Fruit fly (Drosophila melanogaster) whole organism, pupa: Measurements from ENCODE around the gene Snap24.

Experiments
- CG10348 ChIP-seq: fragments of 200-800 bp; sonication (Bioruptor generic); IDR thresholded peaks from 2 replicates; pipeline ENCODE4 v1.3.6; 2022; ENCODE audit warnings: missing biosample characterization, missing genetic modification characterization
- CG12605 ChIP-seq: fragments of 200-800 bp; sonication (Bioruptor generic); IDR thresholded peaks from 2 replicates; pipeline ENCODE4 v1.3.6; 2022; ENCODE audit warnings: missing biosample characterization, missing genetic modification characterization
- CG13204 ChIP-seq: fragments of 200-800 bp; sonication (Bioruptor generic); optimal IDR thresholded peaks from 2 replicates; lab custom pipeline; 2018; ENCODE audit warnings: missing biosample characterization, mild to moderate bottlenecking, missing genetic modification characterization, moderate library complexity
- CG14655 ChIP-seq: fragments of 200-800 bp; sonication (Bioruptor generic); optimal IDR thresholded peaks from 3 replicates; lab custom pipeline; 2017; ENCODE audit warnings: mild to moderate bottlenecking, missing biosample characterization, missing genetic modification reagents, missing genetic modification characterization
- CG15710 ChIP-seq: fragments of 200-800 bp; sonication (Bioruptor generic); optimal IDR thresholded peaks from 2 replicates; lab custom pipeline; 2018; ENCODE audit warnings: missing biosample characterization, mild to moderate bottlenecking, missing genetic modification characterization, moderate library complexity
- CG17806 ChIP-seq: fragments of 200-800 bp; sonication (Bioruptor generic); optimal IDR thresholded peaks from 2 replicates; lab custom pipeline; 2018; ENCODE audit warnings: missing biosample characterization, mild to moderate bottlenecking, missing genetic modification characterization, moderate library complexity
- CG32121 ChIP-seq: fragments of 200-800 bp; sonication (Bioruptor generic); IDR thresholded peaks from 2 replicates; pipeline ENCODE4 v1.3.6; 2022; ENCODE audit warnings: missing biosample characterization, missing genetic modification characterization
- CG34367 ChIP-seq: fragments of 200-800 bp; sonication (Bioruptor generic); optimal IDR thresholded peaks from 2 replicates; lab custom pipeline; 2018; ENCODE audit warnings: missing biosample characterization, mild to moderate bottlenecking, missing genetic modification characterization
- CG4496 ChIP-seq: fragments of 200-800 bp; sonication (Bioruptor generic); IDR thresholded peaks from 3 replicates; pipeline ENCODE4 v1.3.6; 2022; ENCODE audit warnings: missing biosample characterization, missing genetic modification characterization
- CG8159 ChIP-seq: fragments of 200-800 bp; sonication (Bioruptor generic); optimal IDR thresholded peaks from 3 replicates; lab custom pipeline; 2018; ENCODE audit warnings: missing biosample characterization, mild to moderate bottlenecking, missing genetic modification characterization, moderate library complexity
- CG8301 ChIP-seq: fragments of 200-800 bp; sonication (Bioruptor generic); optimal IDR thresholded peaks from 2 replicates; lab custom pipeline; 2018; ENCODE audit warnings: missing biosample characterization, mild to moderate bottlenecking, missing genetic modification characterization
- CG9948 ChIP-seq: fragments of 200-800 bp; sonication (Bioruptor generic); optimal IDR thresholded peaks from 2 replicates; lab custom pipeline; 2018; ENCODE audit warnings: missing biosample characterization, mild to moderate bottlenecking, missing genetic modification characterization, moderate library complexity
- D1 ChIP-seq: fragments of 200-800 bp; sonication (Bioruptor generic); optimal IDR thresholded peaks from 2 replicates; lab custom pipeline; 2018; ENCODE audit warnings: missing biosample characterization, mild to moderate bottlenecking, missing genetic modification characterization, moderate library complexity
- EcR ChIP-seq: fragments of 200-800 bp; sonication (Bioruptor generic); optimal IDR thresholded peaks from 3 replicates; lab custom pipeline; 2019; ENCODE audit warnings: missing biosample characterization, missing genetic modification characterization, mild to moderate bottlenecking, moderate library complexity, missing genetic modification reagents
- Ets98B ChIP-seq: fragments of 200-800 bp; sonication (Bioruptor generic); IDR thresholded peaks from 2 replicates; pipeline ENCODE4 v1.3.6; 2022; ENCODE audit warnings: missing biosample characterization, missing genetic modification characterization
- Pif1A ChIP-seq: fragments of 200-800 bp; sonication (Bioruptor generic); optimal IDR thresholded peaks from 3 replicates; lab custom pipeline; 2016; ENCODE audit warnings: missing biosample characterization, missing genetic modification characterization
- Pif1B ChIP-seq: fragments of 200-800 bp; sonication (Bioruptor generic); optimal IDR thresholded peaks from 3 replicates; lab custom pipeline; 2016; ENCODE audit warnings: missing biosample characterization, missing genetic modification characterization
- Snoo ChIP-seq: fragments of 200-800 bp; sonication (Bioruptor generic); optimal IDR thresholded peaks from 3 replicates; lab custom pipeline; 2017; ENCODE audit warnings: missing biosample characterization, mild to moderate bottlenecking, missing genetic modification characterization, inconsistent platforms
- fd96Ca ChIP-seq: fragments of 200-800 bp; sonication (Bioruptor generic); IDR thresholded peaks from 3 replicates; pipeline ENCODE4 v1.3.6; 2022; ENCODE audit warnings: missing biosample characterization, missing genetic modification characterization
- gl ChIP-seq: fragments of 200-800 bp; sonication (Bioruptor generic); optimal IDR thresholded peaks from 2 replicates; lab custom pipeline; 2018; ENCODE audit warnings: missing biosample characterization, mild to moderate bottlenecking, missing genetic modification characterization
- rn ChIP-seq: fragments of 200-800 bp; sonication (Bioruptor generic); IDR thresholded peaks from 2 replicates; pipeline ENCODE4 v1.3.6; 2022; ENCODE audit warnings: missing biosample characterization, missing genetic modification characterization

The Snap24 gene

dm6 chr3R:9791177-9791806 is 28.3 kb upstream of the Snap24 start, which contains the start of the genes CG12945 and CG8507:
TSS of gene CG12945 (minus strand) at chr3R:9791221.
TSS of gene CG8507 (plus strand) at chr3R:9791483.
- TF ChIP-seq fd96Ca (GFP tag; lab: Robert Waterston, UW) (no peak), Snoo (peak; percentile 25), CG13204 (GFP tag; lab: Kevin White, UChicago) (no peak), CG8301 (tag; lab: Kevin White, UChicago) (peak; percentile 28), CG15710 (tag; lab: Kevin White, UChicago) (peak; percentile 52), Pif1B (GFP tag; lab: Kevin White, UChicago) (no peak), CG9948 (tag; lab: Kevin White, UChicago) (peak; percentile 29), EcR (GFP tag; lab: Kevin White, UChicago) (peak; percentile 91), CG34367 (tag; lab: Kevin White, UChicago) (peak; percentile 6), rn (no peak), Pif1A (GFP tag; lab: Kevin White, UChicago) (no peak), CG10348 (GFP tag; lab: Robert Waterston, UW) (no peak), gl (tag; lab: Kevin White, UChicago) (no peak), CG32121 (GFP tag; lab: Robert Waterston, UW) (no peak), CG4496 (GFP tag; lab: Robert Waterston, UW) (no peak), CG8159 (tag; lab: Kevin White, UChicago) (peak; percentile 61), CG12605 (no peak), Ets98B (GFP tag; lab: Robert Waterston, UW) (no peak), CG17806 (peak; percentile 11), D1 (tag; lab: Kevin White, UChicago) (no peak), CG14655 (GFP tag; lab: Kevin White, UChicago) (no peak)
- TF ChIP-seq, all 21 proteins: peak for 8

dm6 chr3R:9784341-9785062 is 21.6 kb upstream of the Snap24 start, which contains the start of the genes MtnA and CG8500:
TSS of gene MtnA (minus strand) at chr3R:9784370.
TSS of gene CG8500 (plus strand) at chr3R:9784653.
- TF ChIP-seq CG4496 (GFP tag; lab: Robert Waterston, UW) (peak; percentile 64; the same call in 2 of the 3 replicates), fd96Ca (GFP tag; lab: Robert Waterston, UW) (no peak), Snoo (no peak), Ets98B (GFP tag; lab: Robert Waterston, UW) (peak; percentile 11; the same call in 1 of the 2 replicates)

DNA sequence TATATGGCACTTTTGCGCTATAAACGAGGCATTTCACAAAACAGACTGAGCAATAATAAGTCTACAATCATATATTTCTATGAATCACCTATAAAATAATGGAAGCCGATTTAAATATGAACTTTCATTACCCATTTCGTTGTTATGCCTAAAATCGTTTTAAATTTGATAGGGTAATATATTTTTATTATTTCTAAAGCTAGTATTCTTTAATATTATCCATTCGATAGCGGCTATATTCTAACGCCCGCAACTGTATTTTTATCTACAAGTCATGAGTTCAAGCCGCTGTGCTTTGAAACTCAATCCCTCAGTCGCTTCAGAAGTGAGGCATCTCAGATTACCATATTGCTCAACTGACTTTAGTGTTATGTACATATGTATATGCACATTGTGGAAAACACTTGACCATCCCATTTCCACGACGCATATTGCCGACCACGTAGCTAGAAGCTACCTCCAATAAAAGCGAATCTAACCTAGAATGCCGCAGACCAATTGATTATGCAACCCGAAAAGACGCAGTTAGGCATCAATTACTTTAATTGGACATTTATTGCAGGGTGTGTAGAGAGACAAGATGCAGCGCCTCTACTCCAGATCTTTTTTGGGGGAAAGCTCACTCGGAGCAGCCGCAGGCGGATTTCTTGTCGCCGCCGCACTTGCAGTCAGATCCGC is 20.4 kb upstream of the Snap24 start:
- TF ChIP-seq CG8301 (tag; lab: Kevin White, UChicago) = no peak
- 0 out of 3 replicates have a peak, but pooled peaks have one; percentile 21 for TF ChIP-seq CG4496 (GFP tag; lab: Robert Waterston, UW)
- peak; percentile 3 for TF ChIP-seq CG9948 (tag; lab: Kevin White, UChicago)
- TF ChIP-seq EcR (GFP tag; lab: Kevin White, UChicago) = peak; percentile 8
- TF ChIP-seq CG15710 (tag; lab: Kevin White, UChicago) = no peak
- TF ChIP-seq CG8159 (tag; lab: Kevin White, UChicago) = peak; percentile 21

- no peak for TF ChIP-seq Pif1A (GFP tag; lab: Kevin White, UChicago)
- TF ChIP-seq Pif1B (GFP tag; lab: Kevin White, UChicago) = no peak
- TF ChIP-seq CG32121 (GFP tag; lab: Robert Waterston, UW) = 0 out of 2 replicates have a peak, but pooled peaks have one; percentile 12
- peak; percentile 30 for TF ChIP-seq EcR (GFP tag; lab: Kevin White, UChicago)
- TF ChIP-seq CG4496 (GFP tag; lab: Robert Waterston, UW) = peak; percentile 21; the same call in 1 of the 3 replicates
- TF ChIP-seq CG12605 = no peak
Observed at dm6 chr3R:9779764-9780163, 16.8 kb upstream of the Snap24 start, which contains the start of gene CG12947. TSS of gene CG12947 (plus strand) at chr3R:9780064.

DNA sequence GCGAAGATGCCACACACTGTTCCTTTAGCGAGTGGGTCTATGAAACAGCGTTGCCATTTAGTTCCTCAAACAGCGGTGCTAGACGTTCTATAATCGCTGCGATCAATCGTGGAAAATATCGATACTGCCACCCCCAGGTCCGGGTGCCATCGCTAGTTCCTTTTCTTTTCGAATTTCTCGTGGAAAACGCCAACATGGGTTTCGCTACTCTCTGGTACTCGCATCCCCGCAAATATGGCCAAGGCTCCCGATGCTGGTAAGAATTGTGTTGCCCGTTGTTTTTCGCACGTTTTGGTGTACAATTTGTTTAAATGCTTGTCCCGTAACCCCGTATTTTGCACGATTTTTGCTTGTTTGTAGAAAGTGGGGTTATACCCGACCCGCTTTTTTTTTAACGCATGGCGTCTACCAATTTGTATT is 15.0 kb upstream of the Snap24 start, which contains the start of gene RpS29:
RpS29 (plus strand) TSS at position 102 of the 420 bp plus-strand sequence.
- TF ChIP-seq gl (tag; lab: Kevin White, UChicago) = peak; percentile 17
- peak; percentile 41 for TF ChIP-seq CG8159 (tag; lab: Kevin White, UChicago)
- TF ChIP-seq CG12605 = peak; percentile 26; the same call in 1 of the 2 replicates
- no peak for TF ChIP-seq CG10348 (GFP tag; lab: Robert Waterston, UW)
- TF ChIP-seq CG4496 (GFP tag; lab: Robert Waterston, UW) = peak; percentile 78; the same call in 2 of the 3 replicates
- no peak for TF ChIP-seq CG14655 (GFP tag; lab: Kevin White, UChicago)
- no peak for TF ChIP-seq Pif1A (GFP tag; lab: Kevin White, UChicago)
- peak; percentile 57 for TF ChIP-seq Ets98B (GFP tag; lab: Robert Waterston, UW)
- TF ChIP-seq CG15710 (tag; lab: Kevin White, UChicago) = peak; percentile 17
- peak; percentile 16 for TF ChIP-seq CG8301 (tag; lab: Kevin White, UChicago)
- TF ChIP-seq fd96Ca (GFP tag; lab: Robert Waterston, UW) = peak; percentile 54; the same call in 1 of the 3 replicates
- TF ChIP-seq CG34367 (tag; lab: Kevin White, UChicago) = peak; percentile 30
- peak; percentile 38; the same call in 1 of the 2 replicates for TF ChIP-seq rn
- no peak for TF ChIP-seq CG13204 (GFP tag; lab: Kevin White, UChicago)
- no peak for TF ChIP-seq D1 (tag; lab: Kevin White, UChicago)
- no peak for TF ChIP-seq CG17806
- TF ChIP-seq CG9948 (tag; lab: Kevin White, UChicago) = no peak
- no peak for TF ChIP-seq Pif1B (GFP tag; lab: Kevin White, UChicago)
- peak; percentile 26; the same call in 1 of the 2 replicates for TF ChIP-seq CG32121 (GFP tag; lab: Robert Waterston, UW)
- TF ChIP-seq Snoo = peak; percentile 64
- peak; percentile 22 for TF ChIP-seq EcR (GFP tag; lab: Kevin White, UChicago)
